Fruit fly (Drosophila melanogaster): Measurements from ENCODE around the gene CG5568.

- no peak for TF ChIP-seq CG8159 (tag; optimal IDR thresholded peaks at IDR 0.05)
- no peak for TF ChIP-seq rn (GFP tag; IDR thresholded peaks at IDR 0.05)
- no peak for TF ChIP-seq Pif1A (GFP tag; optimal IDR thresholded peaks at IDR 0.05)
These were observed 12.3 kb upstream of the CG5568 start for dm6 chr3L:5859029-5859428.

Data from whole organism, pupa.